Worm (Caenorhabditis elegans) whole organism, L4/young adult: ENCODE measurements around the gene sid-2.

Experiments
- W03F9.2 ChIP-seq: fragments of 150-350 bp; optimal IDR thresholded peaks from 2 replicates; lab custom pipeline; 2014; ENCODE audit warnings: missing biosample characterization, missing genetic modification characterization
- him-1 ChIP-seq: sonication (generic microtip); optimal IDR thresholded peaks from 2 replicates; lab custom pipeline; 2016; ENCODE audit warnings: missing genotype, missing genetic modification reagents, missing genetic modification characterization, missing compliant biosample characterization

ce11 chrIII:13684236-13684635 is 5.0 kb downstream of the sid-2 start:
- TF ChIP-seq him-1 (no peak), W03F9.2 (no peak)
